Fruit fly (Drosophila melanogaster) whole organism, embryonic: Measurements from ENCODE around the gene CG4004.

ENCODE experiments used
- Abd-B ChIP-seq: fragments of 200-800 bp; sonication (Bioruptor generic); optimal IDR thresholded peaks from 2 replicates; lab custom pipeline; 2018; ENCODE audit warnings: missing biosample characterization, mild to moderate bottlenecking, missing genetic modification characterization, moderate library complexity
- Asciz ChIP-seq: fragments of 200-800 bp; sonication (Bioruptor generic); optimal IDR thresholded peaks from 2 replicates; lab custom pipeline; 2017; ENCODE audit warnings: missing biosample characterization, mild to moderate bottlenecking, missing genetic modification characterization, missing genetic modification reagents
- Bgb ChIP-seq: fragments of 200-800 bp; sonication (Bioruptor generic); IDR thresholded peaks from 2 replicates; pipeline ENCODE4 v1.3.6; 2022; ENCODE audit warnings: missing biosample characterization, missing genetic modification characterization; ENCODE audit not compliant: partially characterized antibody
- Blimp-1 ChIP-seq: fragments of 200-800 bp; sonication (Bioruptor generic); optimal IDR thresholded peaks from 3 replicates; lab custom pipeline; 2018; ENCODE audit warnings: missing biosample characterization, missing genetic modification characterization, mild to moderate bottlenecking, moderate library complexity, missing genetic modification reagents
- CG1024 ChIP-seq: fragments of 200-800 bp; sonication (Bioruptor generic); IDR thresholded peaks from 2 replicates; pipeline ENCODE4 v1.3.6; 2022; ENCODE audit warnings: missing biosample characterization, missing genetic modification characterization
- CG12769 ChIP-seq: fragments of 200-800 bp; sonication (Bioruptor generic); optimal IDR thresholded peaks from 2 replicates; lab custom pipeline; 2019; ENCODE audit warnings: missing biosample characterization, mild to moderate bottlenecking, missing genetic modification characterization, moderate library complexity
- CG13624 ChIP-seq: fragments of 200-800 bp; sonication (Bioruptor generic); optimal IDR thresholded peaks from 2 replicates; lab custom pipeline; 2016; ENCODE audit warnings: missing biosample characterization, missing genetic modification characterization
- CG14014 ChIP-seq: fragments of 200-800 bp; sonication (Bioruptor generic); IDR thresholded peaks from 2 replicates; pipeline ENCODE4 v1.3.6; 2022; ENCODE audit warnings: missing biosample characterization, missing genetic modification characterization
- CG1529 ChIP-seq: fragments of 200-800 bp; sonication (Bioruptor generic); optimal IDR thresholded peaks from 3 replicates; lab custom pipeline; 2018; ENCODE audit warnings: missing biosample characterization, missing genetic modification characterization
- CG17568 ChIP-seq: fragments of 200-800 bp; sonication (Bioruptor generic); optimal IDR thresholded peaks from 2 replicates; lab custom pipeline; 2018; ENCODE audit warnings: missing biosample characterization, mild to moderate bottlenecking, missing genetic modification characterization, moderate library complexity
- CG17612 ChIP-seq: fragments of 200-800 bp; sonication (Bioruptor generic); IDR thresholded peaks from 2 replicates; pipeline ENCODE4 v1.3.6; 2022; ENCODE audit warnings: missing biosample characterization, missing genetic modification characterization
- CG17912 ChIP-seq: fragments of 200-800 bp; sonication (Bioruptor generic); optimal IDR thresholded peaks from 2 replicates; lab custom pipeline; 2018; ENCODE audit warnings: missing biosample characterization, mild to moderate bottlenecking, missing genetic modification characterization
- CG18262 ChIP-seq: fragments of 200-800 bp; optimal IDR thresholded peaks from 3 replicates; lab custom pipeline; 2019; ENCODE audit warnings: missing biosample characterization, mild to moderate bottlenecking, missing genetic modification characterization, moderate library complexity
- CG18764 ChIP-seq: fragments of 200-800 bp; sonication (Bioruptor generic); optimal IDR thresholded peaks from 3 replicates; lab custom pipeline; 2016; ENCODE audit warnings: missing biosample characterization, missing genetic modification characterization
- CG30020 ChIP-seq: fragments of 200-800 bp; optimal IDR thresholded peaks from 2 replicates; lab custom pipeline; 2019; ENCODE audit warnings: missing biosample characterization, mild to moderate bottlenecking, missing genetic modification characterization, moderate library complexity
- CG30403 ChIP-seq: fragments of 200-800 bp; sonication (Bioruptor generic); optimal IDR thresholded peaks from 3 replicates; lab custom pipeline; 2016; ENCODE audit warnings: missing biosample characterization, missing genetic modification characterization
- CG34376 ChIP-seq: fragments of 200-800 bp; sonication (Bioruptor generic); optimal IDR thresholded peaks from 2 replicates; lab custom pipeline; 2018; ENCODE audit warnings: missing biosample characterization, mild to moderate bottlenecking, missing genetic modification characterization
- Dip2 ChIP-seq: fragments of 200-800 bp; sonication (Bioruptor generic); IDR thresholded peaks from 2 replicates; pipeline ENCODE4 v1.3.6; 2022; ENCODE audit warnings: missing biosample characterization, missing genetic modification characterization
- Dref ChIP-seq: fragments of 200-800 bp; sonication (Bioruptor generic); IDR thresholded peaks from 2 replicates; pipeline ENCODE4 v1.3.6; 2022; ENCODE audit warnings: missing biosample characterization, missing genetic modification characterization
- HLH3B ChIP-seq: fragments of 200-800 bp; sonication (Bioruptor generic); IDR thresholded peaks from 2 replicates; pipeline ENCODE4 v1.3.6; 2022; ENCODE audit warnings: missing biosample characterization, missing genetic modification characterization
- HLH54F ChIP-seq: fragments of 200-800 bp; sonication (Bioruptor generic); optimal IDR thresholded peaks from 3 replicates; lab custom pipeline; 2016; ENCODE audit warnings: missing biosample characterization, missing genetic modification characterization
- Hand ChIP-seq: fragments of 200-800 bp; sonication (Bioruptor generic); optimal IDR thresholded peaks from 2 replicates; lab custom pipeline; 2017; ENCODE audit warnings: mild to moderate bottlenecking, missing biosample characterization, missing genetic modification reagents, missing genetic modification characterization
- Lhr ChIP-seq: fragments of 200-800 bp; sonication (Bioruptor generic); optimal IDR thresholded peaks from 3 replicates; lab custom pipeline; 2017; ENCODE audit warnings: mild to moderate bottlenecking, missing biosample characterization, missing genetic modification reagents, missing genetic modification characterization
- Max ChIP-seq: fragments of 200-800 bp; sonication (Bioruptor generic); optimal IDR thresholded peaks from 2 replicates; lab custom pipeline; 2016; ENCODE audit warnings: missing biosample characterization, mild to moderate bottlenecking, missing genetic modification characterization
- Mes4 ChIP-seq: fragments of 200-800 bp; sonication (Bioruptor generic); optimal IDR thresholded peaks from 2 replicates; lab custom pipeline; 2016; ENCODE audit warnings: missing biosample characterization, missing genetic modification characterization
- Spps ChIP-seq: fragments of 200-800 bp; sonication (Bioruptor generic); optimal IDR thresholded peaks from 2 replicates; lab custom pipeline; 2018; ENCODE audit warnings: missing biosample characterization, mild to moderate bottlenecking, missing genetic modification characterization
- Sry-δ ChIP-seq: fragments of 200-800 bp; sonication (Bioruptor generic); optimal IDR thresholded peaks from 2 replicates; lab custom pipeline; 2016; ENCODE audit warnings: missing biosample characterization, missing genetic modification characterization
- TFAM ChIP-seq: fragments of 200-800 bp; sonication (Bioruptor generic); optimal IDR thresholded peaks from 2 replicates; lab custom pipeline; 2017; ENCODE audit warnings: missing biosample characterization, missing genetic modification characterization, inconsistent platforms
- Usf ChIP-seq: fragments of 200-800 bp; sonication (Bioruptor generic); optimal IDR thresholded peaks from 2 replicates; lab custom pipeline; 2017; ENCODE audit warnings: missing genotype, missing biosample characterization, missing genetic modification characterization
- Xbp1 ChIP-seq: fragments of 200-800 bp; sonication (Bioruptor generic); optimal IDR thresholded peaks from 3 replicates; lab custom pipeline; 2016; ENCODE audit warnings: missing biosample characterization, mild to moderate bottlenecking, missing genetic modification characterization
- aop ChIP-seq: fragments of 200-800 bp; sonication (Bioruptor generic); IDR thresholded peaks from 2 replicates; pipeline ENCODE4 v1.3.6; 2022; ENCODE audit warnings: missing biosample characterization, missing genetic modification characterization
- bab2 ChIP-seq: fragments of 200-800 bp; sonication (Bioruptor generic); optimal IDR thresholded peaks from 2 replicates; lab custom pipeline; 2016; ENCODE audit warnings: missing biosample characterization, missing genetic modification characterization
- bowl ChIP-seq: fragments of 200-800 bp; sonication (Bioruptor generic); IDR thresholded peaks from 2 replicates; pipeline ENCODE4 v1.3.6; 2022; ENCODE audit warnings: missing biosample characterization, missing genetic modification characterization
- dati ChIP-seq: fragments of 200-800 bp; sonication (Bioruptor generic); IDR thresholded peaks from 2 replicates; pipeline ENCODE4 v1.3.6; 2022; ENCODE audit warnings: missing biosample characterization, missing genetic modification characterization
- fu2 ChIP-seq: fragments of 200-800 bp; sonication (Bioruptor generic); optimal IDR thresholded peaks from 2 replicates; lab custom pipeline; 2016; ENCODE audit warnings: missing biosample characterization, missing genetic modification characterization
- gcm2 ChIP-seq: fragments of 200-800 bp; sonication (Bioruptor generic); optimal IDR thresholded peaks from 2 replicates; lab custom pipeline; 2016; ENCODE audit warnings: missing biosample characterization, missing genetic modification characterization
- gfzf ChIP-seq: fragments of 200-800 bp; sonication (Bioruptor generic); optimal IDR thresholded peaks from 2 replicates; lab custom pipeline; 2016; ENCODE audit warnings: missing biosample characterization, mild to moderate bottlenecking, missing genetic modification characterization, moderate library complexity
- hbn ChIP-seq: fragments of 200-800 bp; sonication (Bioruptor generic); IDR thresholded peaks from 2 replicates; pipeline ENCODE4 v1.3.6; 2022; ENCODE audit warnings: missing biosample characterization, missing genetic modification characterization; ENCODE audit not compliant: partially characterized antibody
- her ChIP-seq: fragments of 200-800 bp; sonication (Bioruptor generic); optimal IDR thresholded peaks from 2 replicates; lab custom pipeline; 2016; ENCODE audit warnings: missing biosample characterization, missing genetic modification characterization
- insv ChIP-seq, 2 experiments: fragments of 200-800 bp; sonication (Bioruptor generic); optimal IDR thresholded peaks; 3 replicates each; lab custom pipeline; 2016 to 2018; ENCODE audit warnings: missing biosample characterization in 2 of 2, missing genetic modification characterization in 2 of 2
- nerfin-1 ChIP-seq: fragments of 200-800 bp; sonication (Bioruptor generic); optimal IDR thresholded peaks from 3 replicates; lab custom pipeline; 2019; ENCODE audit warnings: missing biosample characterization, mild to moderate bottlenecking, missing genetic modification characterization, moderate library complexity
- p53 ChIP-seq: fragments of 200-800 bp; sonication (Bioruptor generic); optimal IDR thresholded peaks from 2 replicates; lab custom pipeline; 2016; ENCODE audit warnings: missing biosample characterization, missing genetic modification characterization
- pb ChIP-seq: fragments of 200-800 bp; sonication (Bioruptor generic); optimal IDR thresholded peaks from 3 replicates; lab custom pipeline; 2016; ENCODE audit warnings: missing biosample characterization, missing genetic modification characterization
- sens-2 ChIP-seq: fragments of 200-800 bp; sonication (Bioruptor generic); IDR thresholded peaks from 2 replicates; pipeline ENCODE4 v1.3.6; 2022; ENCODE audit warnings: missing biosample characterization, missing genetic modification characterization
- seq ChIP-seq: fragments of 200-800 bp; sonication (Bioruptor generic); IDR thresholded peaks from 2 replicates; pipeline ENCODE4 v1.3.6; 2022; ENCODE audit warnings: missing biosample characterization, missing genetic modification characterization
- sima ChIP-seq: fragments of 200-800 bp; sonication (Bioruptor generic); optimal IDR thresholded peaks from 2 replicates; lab custom pipeline; 2016; ENCODE audit warnings: missing biosample characterization, missing genetic modification characterization
- sr ChIP-seq: fragments of 200-800 bp; sonication (Bioruptor generic); IDR thresholded peaks from 3 replicates; pipeline ENCODE4 v1.3.6; 2022; ENCODE audit warnings: missing biosample characterization, missing genetic modification characterization
- wor ChIP-seq: fragments of 200-800 bp; sonication (Bioruptor generic); IDR thresholded peaks from 2 replicates; pipeline ENCODE4 v1.3.6; 2022; ENCODE audit warnings: missing biosample characterization, missing genetic modification characterization
- z ChIP-seq: fragments of 200-800 bp; sonication (Bioruptor generic); IDR thresholded peaks from 3 replicates; pipeline ENCODE4 v1.3.6; 2022; ENCODE audit warnings: missing biosample characterization, missing genetic modification characterization
- zfh2 ChIP-seq: fragments of 200-800 bp; sonication (Bioruptor generic); optimal IDR thresholded peaks from 2 replicates; lab custom pipeline; 2016; ENCODE audit warnings: missing biosample characterization, missing genetic modification characterization

Gene CG4004

DNA sequence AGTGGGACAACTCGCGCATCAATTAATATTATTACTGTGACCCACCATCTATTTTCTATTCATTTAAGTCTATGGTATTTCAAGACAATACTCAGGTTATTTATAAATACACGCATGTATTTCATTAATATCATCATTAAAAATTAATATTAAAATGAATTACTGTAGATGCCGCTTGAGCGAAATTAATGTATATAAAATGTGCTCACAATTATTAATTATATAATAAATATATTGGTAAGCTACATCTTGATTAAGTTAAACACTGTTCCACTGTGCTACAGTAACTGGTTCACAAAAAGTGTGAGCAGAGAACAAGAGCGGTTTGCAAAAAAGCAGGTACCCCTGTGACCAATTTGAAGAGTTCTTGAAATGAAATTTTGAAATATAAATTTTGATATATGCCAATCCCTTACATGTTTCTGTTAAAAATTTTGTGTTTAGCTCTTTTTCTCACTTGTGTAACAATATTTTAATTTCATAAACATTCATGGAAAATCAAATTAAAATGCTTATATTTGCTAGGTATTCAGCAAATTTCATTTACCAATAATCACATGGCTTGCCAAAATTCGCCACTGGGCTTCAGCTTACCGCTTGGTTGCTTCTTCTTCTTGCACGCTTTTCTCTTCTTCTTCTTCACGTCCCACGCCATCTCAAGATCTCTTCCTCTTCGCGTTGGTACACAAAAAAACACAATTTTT lies 7.1 kb downstream of the CG4004 start (continued):
- peak; percentile 100 for TF ChIP-seq Abd-B (GFP tag; lab: Kevin White, UChicago)
- peak; percentile 99 for TF ChIP-seq HLH3B (GFP tag; lab: Robert Waterston, UW)
- peak; percentile 54 for TF ChIP-seq Dref (GFP tag; lab: Robert Waterston, UW)
- peak; percentile 98 for TF ChIP-seq sr
- peak; percentile 71; the same call in 2 of the 3 replicates for TF ChIP-seq z (GFP tag; lab: Robert Waterston, UW)
- TF ChIP-seq CG17912 (GFP tag; lab: Kevin White, UChicago): peak; percentile 90
- no peak for TF ChIP-seq hbn (GFP tag; lab: Robert Waterston, UW)
- peak; percentile 99 for TF ChIP-seq sima (GFP tag; lab: Kevin White, UChicago)
- peak; percentile 99 for TF ChIP-seq Usf (GFP tag; lab: Kevin White, UChicago)
- peak; percentile 100 for TF ChIP-seq Max
- TF ChIP-seq CG1024: peak; percentile 96
- peak; percentile 96 for TF ChIP-seq TFAM (GFP tag; lab: Kevin White, UChicago)
- TF ChIP-seq Sry-δ (GFP tag; lab: Kevin White, UChicago): peak; percentile 88
- TF ChIP-seq CG14014: peak; percentile 100
- peak; percentile 100 for TF ChIP-seq CG30403
- TF ChIP-seq pb: peak; percentile 100
- peak; percentile 100 for TF ChIP-seq CG18262 (tag; lab: Kevin White, UChicago)
- peak; percentile 99 for TF ChIP-seq CG18764 (GFP tag; lab: Kevin White, UChicago)
- TF ChIP-seq nerfin-1: peak; percentile 99
- no peak for TF ChIP-seq Bgb (GFP tag; lab: Robert Waterston, UW)
- TF ChIP-seq wor: peak; percentile 100
- TF ChIP-seq sens-2: peak; percentile 97
- TF ChIP-seq bab2 (GFP tag; lab: Kevin White, UChicago): peak; percentile 99
- TF ChIP-seq bowl (GFP tag; lab: Robert Waterston, UW): peak; percentile 98
- peak; percentile 98 for TF ChIP-seq dati (GFP tag; lab: Robert Waterston, UW)
- peak; percentile 99 for TF ChIP-seq CG17568 (GFP tag; lab: Kevin White, UChicago)
- peak; percentile 100 for TF ChIP-seq Asciz (GFP tag; lab: Kevin White, UChicago)
- peak; percentile 92 for TF ChIP-seq CG30020
- TF ChIP-seq Mes4 (GFP tag; lab: Kevin White, UChicago): peak; percentile 100
- peak; percentile 100 for TF ChIP-seq seq (GFP tag; lab: Robert Waterston, UW)
- TF ChIP-seq Lhr (GFP tag; lab: Kevin White, UChicago): peak; percentile 99
- peak; percentile 49 for TF ChIP-seq gfzf (GFP tag; lab: Kevin White, UChicago)
- peak; percentile 98 for TF ChIP-seq her (GFP tag; lab: Kevin White, UChicago)
- peak; percentile 99 for TF ChIP-seq CG17612 (GFP tag; lab: Robert Waterston, UW)
- TF ChIP-seq gcm2 (GFP tag; lab: Kevin White, UChicago): peak; percentile 100
- TF ChIP-seq fu2 (GFP tag; lab: Kevin White, UChicago): peak; percentile 100
- peak; percentile 100 for TF ChIP-seq zfh2 (GFP tag; lab: Kevin White, UChicago)
- peak; percentile 100 for TF ChIP-seq CG1529 (GFP tag; lab: Kevin White, UChicago)
- TF ChIP-seq p53 (GFP tag; lab: Kevin White, UChicago): peak; percentile 99
- TF ChIP-seq Spps (tag; lab: Kevin White, UChicago): peak; percentile 98
- peak; percentile 99 for TF ChIP-seq Xbp1
- TF ChIP-seq CG12769 (tag; lab: Kevin White, UChicago): peak; percentile 100
- TF ChIP-seq aop (GFP tag; lab: Robert Waterston, UW): peak; percentile 95
- TF ChIP-seq Blimp-1 (GFP tag; lab: Kevin White, UChicago): peak; percentile 99
- TF ChIP-seq CG13624 (GFP tag; lab: Kevin White, UChicago): peak; percentile 100
- peak; percentile 100 for TF ChIP-seq CG34376 (GFP tag; lab: Kevin White, UChicago)
- TF ChIP-seq Hand (GFP tag; lab: Kevin White, UChicago): peak; percentile 100
- peak; percentile 85 to 90 for TF ChIP-seq insv (GFP tag; optimal IDR thresholded peaks at IDR 0.05; lab: Kevin White, UChicago)
- TF ChIP-seq Dip2 (GFP tag; lab: Robert Waterston, UW): peak; percentile 86
- peak; percentile 100 for TF ChIP-seq HLH54F (GFP tag; lab: Kevin White, UChicago)
